Worm (Caenorhabditis elegans) whole organism, L4/young adult: ENCODE results near the gene F44A6.5.

Experiments
- W03F9.2 ChIP-seq: fragments of 150-350 bp; optimal IDR thresholded peaks from 2 replicates; lab custom pipeline; 2014; ENCODE audit warnings: missing biosample characterization, missing genetic modification characterization
- dao-5 ChIP-seq: sonication (generic microtip); optimal IDR thresholded peaks from 2 replicates; lab custom pipeline; 2016; ENCODE audit warnings: missing genotype, missing genetic modification characterization, moderate library complexity, missing compliant biosample characterization

DNA sequence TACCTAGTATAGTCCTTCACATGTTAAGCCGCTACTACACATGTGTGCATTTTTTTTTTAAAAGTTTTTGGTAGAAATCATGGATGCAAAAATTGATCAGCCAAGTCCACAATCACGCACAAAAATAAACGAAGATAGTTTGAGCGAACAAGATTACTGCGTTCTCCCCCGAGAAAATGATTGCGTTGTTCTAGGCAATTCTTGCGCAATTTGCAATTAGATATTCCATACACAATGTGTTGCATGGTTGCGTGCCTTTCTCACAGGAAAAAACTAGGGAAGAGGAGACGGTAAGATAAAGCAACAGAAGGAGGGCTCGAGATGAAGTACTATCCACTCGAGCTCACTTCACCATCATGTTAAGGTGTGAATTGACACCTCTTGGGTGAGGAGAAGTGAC lies 12.7 kb downstream of the F44A6.5 start:
- no peak for TF ChIP-seq dao-5 (tag; lab: Kevin White, UChicago)
- TF ChIP-seq W03F9.2 (tag; lab: Kevin White, UChicago): no peak
